Worm (Caenorhabditis elegans): ENCODE measurements around the gene slt-1.

- TF ChIP-seq hlh-1 (tag; optimal IDR thresholded peaks at IDR 0.05) (no peak), sptf-1 (tag; optimal IDR thresholded peaks at IDR 0.05) (no peak), sem-2 (GFP tag; optimal IDR thresholded peaks at IDR 0.05) (no peak), nhr-237 (tag; optimal IDR thresholded peaks at IDR 0.05) (no peak)
These were observed 41.3 kb downstream of the slt-1 start for ce11 chrX:14715459-14715858.
